Worm (Caenorhabditis elegans): ENCODE measurements around the gene dao-3.

The dao-3 gene

DNA sequence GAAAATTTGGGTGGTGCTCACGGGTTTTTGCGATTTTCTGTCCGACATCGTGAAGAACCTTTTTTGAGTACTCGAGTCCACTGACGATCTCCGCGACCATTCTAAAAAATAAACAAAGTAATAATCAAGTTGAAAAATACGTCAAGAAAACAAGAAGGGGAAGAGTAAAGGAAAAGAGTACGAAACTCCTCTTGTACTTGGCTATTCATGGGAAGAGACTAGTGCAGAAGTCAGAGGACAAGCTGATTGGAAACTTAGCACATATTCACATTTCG lies at the start of gene dao-3:
Gene dao-3 (minus strand): TSS at position 101 of the 275 bp plus-strand sequence.
- TF ChIP-seq unc-120 (tag; optimal IDR thresholded peaks at IDR 0.05; ENCODE audit: poor library complexity, severe bottlenecking), result no peak
- TF ChIP-seq lsy-2 (tag; optimal IDR thresholded peaks at IDR 0.05), result no peak
- no peak for TF ChIP-seq M03D4.4 (tag; optimal IDR thresholded peaks at IDR 0.05)
- no peak for TF ChIP-seq snpc-4 (tag; optimal IDR thresholded peaks at IDR 0.05)
- TF ChIP-seq sptf-1 (tag; optimal IDR thresholded peaks at IDR 0.05), result no peak
- no peak for TF ChIP-seq pha-4 (tag; optimal IDR thresholded peaks at IDR 0.05)
- TF ChIP-seq unc-62 (GFP tag; optimal IDR thresholded peaks at IDR 0.05), result no peak
- no peak for TF ChIP-seq ceh-39 (tag; optimal IDR thresholded peaks at IDR 0.05)
- TF ChIP-seq unc-39 (tag; optimal IDR thresholded peaks at IDR 0.05), result no peak
- no peak for TF ChIP-seq bed-3 (GFP tag; optimal IDR thresholded peaks at IDR 0.05)
- no peak for TF ChIP-seq drap-1 (GFP tag; optimal IDR thresholded peaks at IDR 0.05)
- TF ChIP-seq elt-3 (tag; optimal IDR thresholded peaks at IDR 0.05), result no peak
- no peak for TF ChIP-seq flh-1 (GFP tag; optimal IDR thresholded peaks at IDR 0.05)
- TF ChIP-seq nhr-12 (tag; optimal IDR thresholded peaks at IDR 0.05), result no peak
- TF ChIP-seq mls-2 (tag; optimal IDR thresholded peaks at IDR 0.05), result no peak
- no peak for TF ChIP-seq nhr-2 (tag; optimal IDR thresholded peaks at IDR 0.05)

DNA sequence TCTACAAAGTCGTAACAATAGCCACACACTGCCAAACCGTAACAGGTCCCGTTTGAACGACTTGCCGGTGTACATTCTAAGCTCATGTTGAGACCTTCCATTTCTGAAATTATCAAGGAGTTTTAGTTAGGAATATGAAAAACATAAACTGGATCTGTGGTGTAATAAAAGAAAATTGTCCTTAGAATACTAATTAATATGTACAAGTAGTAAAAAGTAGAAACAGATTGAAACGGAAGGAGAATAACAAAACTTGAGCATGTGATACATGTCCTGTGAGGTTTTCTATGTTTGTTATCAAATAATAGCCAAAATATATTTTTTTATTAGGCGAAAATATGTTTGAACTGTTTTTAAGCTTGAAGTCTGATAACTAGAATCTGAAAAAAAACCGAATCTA lies 43.2 kb upstream of the dao-3 start, which contains the start of gene frpr-1:
Gene frpr-1 (minus strand): TSS at position 101 of the 400 bp plus-strand sequence.
- TF ChIP-seq elt-3 (tag; optimal IDR thresholded peaks at IDR 0.05) (no peak), nhr-2 (tag; optimal IDR thresholded peaks at IDR 0.05) (no peak), hlh-1 (tag; optimal IDR thresholded peaks at IDR 0.05) (no peak), elt-1 (tag; optimal IDR thresholded peaks at IDR 0.05; ENCODE audit: borderline replicate concordance, insufficient read depth) (no peak), ceh-43 (GFP tag; optimal IDR thresholded peaks at IDR 0.05) (no peak), blmp-1 (tag; optimal IDR thresholded peaks at IDR 0.05) (no peak), nhr-76 (tag; optimal IDR thresholded peaks at IDR 0.05) (no peak), unc-39 (tag; optimal IDR thresholded peaks at IDR 0.05) (no peak), pha-4 (tag; optimal IDR thresholded peaks at IDR 0.05) (no peak), mls-2 (tag; optimal IDR thresholded peaks at IDR 0.05) (no peak), snpc-4 (tag; optimal IDR thresholded peaks at IDR 0.05) (no peak), unc-120 (tag; optimal IDR thresholded peaks at IDR 0.05; ENCODE audit: poor library complexity, severe bottlenecking) (no peak), ham-2 (GFP tag; optimal IDR thresholded peaks at IDR 0.05) (no peak), flh-1 (GFP tag; optimal IDR thresholded peaks at IDR 0.05) (no peak), ceh-83 (GFP tag; optimal IDR thresholded peaks at IDR 0.05) (no peak), mep-1 (tag; optimal IDR thresholded peaks at IDR 0.05) (no peak), ces-1 (GFP tag; optimal IDR thresholded peaks at IDR 0.05) (no peak)

DNA sequence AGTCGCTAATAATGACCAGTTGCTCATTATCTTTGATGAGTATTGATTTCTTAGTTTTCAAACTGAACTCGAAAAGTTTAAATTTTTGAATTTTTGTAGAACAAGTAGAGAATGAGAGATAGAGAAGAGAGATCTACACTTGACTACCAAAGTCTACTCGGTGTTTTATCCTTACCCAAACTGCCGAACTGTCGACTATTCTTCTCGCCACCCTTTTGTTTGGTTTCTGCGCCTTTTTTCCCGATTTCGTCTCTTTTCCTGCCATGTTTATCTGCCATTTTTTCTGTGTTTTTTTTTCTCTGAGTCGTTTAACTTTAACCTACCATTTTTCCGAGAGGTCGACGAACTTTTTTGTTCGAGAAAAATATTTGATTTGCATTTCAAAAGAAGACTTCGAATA lies 36.8 kb upstream of the dao-3 start, which contains the start of gene C02B8.12:
Gene C02B8.12 (minus strand): TSS at position 175 of the 400 bp plus-strand sequence.
- no peak for TF ChIP-seq ceh-39 (tag; optimal IDR thresholded peaks at IDR 0.05)
- no peak for TF ChIP-seq tbx-8 (GFP tag; optimal IDR thresholded peaks at IDR 0.05)
- TF ChIP-seq bed-3 (GFP tag; optimal IDR thresholded peaks at IDR 0.05), result no peak
- no peak for TF ChIP-seq elt-3 (tag; optimal IDR thresholded peaks at IDR 0.05)
- TF ChIP-seq nhr-2 (tag; optimal IDR thresholded peaks at IDR 0.05), result no peak
- no peak for TF ChIP-seq unc-62 (GFP tag; optimal IDR thresholded peaks at IDR 0.05)
- TF ChIP-seq ceh-43 (GFP tag; optimal IDR thresholded peaks at IDR 0.05), result no peak
- TF ChIP-seq ham-2 (GFP tag; optimal IDR thresholded peaks at IDR 0.05), result no peak

DNA sequence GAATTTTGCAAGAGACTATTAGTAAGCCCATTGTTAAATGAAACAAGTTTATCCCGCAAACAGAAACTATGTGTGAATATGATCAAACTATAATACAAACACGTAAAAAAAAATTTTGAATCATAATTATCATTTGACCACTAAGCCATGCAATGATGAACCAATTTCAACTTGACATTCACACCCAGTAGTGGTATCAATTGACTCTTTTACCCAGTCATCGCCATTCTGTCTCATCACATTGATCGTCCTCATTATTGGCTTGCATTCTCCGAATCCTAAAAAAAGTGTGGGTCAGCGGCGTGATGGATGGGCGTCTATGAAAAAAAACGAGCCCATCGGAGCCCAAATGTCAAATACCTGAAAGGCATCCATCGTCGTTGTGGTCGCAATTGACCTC lies 33.9 kb upstream of the dao-3 start:
- TF ChIP-seq nhr-12 (tag; optimal IDR thresholded peaks at IDR 0.05), result no peak
- TF ChIP-seq ces-1 (GFP tag; optimal IDR thresholded peaks at IDR 0.05), result no peak
- no peak for TF ChIP-seq pha-4 (tag; optimal IDR thresholded peaks at IDR 0.05)
- TF ChIP-seq blmp-1 (tag; optimal IDR thresholded peaks at IDR 0.05), result no peak
- TF ChIP-seq sem-2 (GFP tag; optimal IDR thresholded peaks at IDR 0.05), result no peak
- no peak for TF ChIP-seq elt-1 (tag; optimal IDR thresholded peaks at IDR 0.05; ENCODE audit: borderline replicate concordance, insufficient read depth)
- no peak for TF ChIP-seq tbx-8 (GFP tag; optimal IDR thresholded peaks at IDR 0.05)
- TF ChIP-seq lin-32 (GFP tag; optimal IDR thresholded peaks at IDR 0.05), result no peak
- TF ChIP-seq nhr-237 (tag; optimal IDR thresholded peaks at IDR 0.05), result no peak
- TF ChIP-seq nhr-76 (tag; optimal IDR thresholded peaks at IDR 0.05), result no peak
- no peak for TF ChIP-seq flh-1 (GFP tag; optimal IDR thresholded peaks at IDR 0.05)

DNA sequence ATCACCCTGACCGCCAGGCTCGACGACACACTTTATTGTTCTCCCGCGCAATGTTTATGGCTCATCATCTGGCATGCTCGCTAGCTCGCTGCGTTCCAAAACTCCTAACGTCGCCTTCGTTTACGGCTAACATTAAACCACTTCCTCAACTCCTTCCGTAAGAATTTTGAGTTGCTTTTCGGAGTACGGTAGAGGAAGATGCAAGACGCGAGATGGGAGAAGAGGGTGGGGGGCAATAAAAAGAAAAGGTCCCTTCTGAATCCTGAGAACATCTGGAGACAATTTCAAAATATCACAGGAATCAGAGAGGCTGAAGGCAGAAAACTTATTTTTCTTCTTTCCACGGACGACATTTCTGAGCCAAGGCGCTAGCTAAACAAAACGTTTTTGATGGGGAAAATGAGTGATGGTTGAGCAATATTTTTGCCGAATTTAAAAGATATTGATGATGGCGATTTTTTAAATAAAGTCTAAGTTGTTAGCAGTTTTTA lies 31.5 kb upstream of the dao-3 start:
- no peak for TF ChIP-seq pha-4 (tag; optimal IDR thresholded peaks at IDR 0.05)
- no peak for TF ChIP-seq sem-2 (GFP tag; optimal IDR thresholded peaks at IDR 0.05)
- TF ChIP-seq ceh-39 (tag; optimal IDR thresholded peaks at IDR 0.05), result no peak
- no peak for TF ChIP-seq mls-2 (tag; optimal IDR thresholded peaks at IDR 0.05)
- no peak for TF ChIP-seq flh-1 (GFP tag; optimal IDR thresholded peaks at IDR 0.05)
- no peak for TF ChIP-seq ces-1 (GFP tag; optimal IDR thresholded peaks at IDR 0.05)
- no peak for TF ChIP-seq ceh-43 (GFP tag; optimal IDR thresholded peaks at IDR 0.05)
- no peak for TF ChIP-seq lin-13 (tag; optimal IDR thresholded peaks at IDR 0.05)
- no peak for TF ChIP-seq nhr-76 (tag; optimal IDR thresholded peaks at IDR 0.05)
- TF ChIP-seq ceh-83 (GFP tag; optimal IDR thresholded peaks at IDR 0.05), result no peak
- TF ChIP-seq M03D4.4 (tag; optimal IDR thresholded peaks at IDR 0.05), result no peak
- TF ChIP-seq drap-1 (GFP tag; optimal IDR thresholded peaks at IDR 0.05), result no peak

Measured in whole organism, mixed stage, embryonic.